Worm (Caenorhabditis elegans): ENCODE measurements around the gene Y55F3AM.13.
A peak's percentile ranks its signal among the peaks of the same experiment; 100 is the strongest.

Y55F3AM.13 gene

DNA sequence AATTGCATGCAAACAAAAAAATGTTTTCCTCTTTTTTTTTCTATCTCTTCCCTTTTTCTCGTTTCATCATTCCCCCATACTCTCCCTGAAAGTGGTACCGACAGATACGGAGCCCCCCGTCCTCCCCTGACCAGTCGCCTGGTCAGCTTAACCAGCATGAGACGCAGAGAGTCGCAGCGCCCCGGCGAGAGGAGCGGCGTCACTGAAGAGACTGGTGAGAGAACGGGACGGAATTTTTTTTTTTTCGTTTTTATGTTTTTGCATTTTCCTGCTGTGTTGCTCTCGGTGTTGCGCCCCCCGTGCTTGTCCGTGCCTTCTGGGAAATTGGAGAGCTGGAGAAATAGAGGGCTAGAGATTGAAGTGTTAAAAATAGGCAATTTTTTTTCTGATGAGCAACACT lies 14.3 kb upstream of the Y55F3AM.13 start:
- TF ChIP-seq mep-1 (tag; optimal IDR thresholded peaks at IDR 0.05), result no peak

DNA sequence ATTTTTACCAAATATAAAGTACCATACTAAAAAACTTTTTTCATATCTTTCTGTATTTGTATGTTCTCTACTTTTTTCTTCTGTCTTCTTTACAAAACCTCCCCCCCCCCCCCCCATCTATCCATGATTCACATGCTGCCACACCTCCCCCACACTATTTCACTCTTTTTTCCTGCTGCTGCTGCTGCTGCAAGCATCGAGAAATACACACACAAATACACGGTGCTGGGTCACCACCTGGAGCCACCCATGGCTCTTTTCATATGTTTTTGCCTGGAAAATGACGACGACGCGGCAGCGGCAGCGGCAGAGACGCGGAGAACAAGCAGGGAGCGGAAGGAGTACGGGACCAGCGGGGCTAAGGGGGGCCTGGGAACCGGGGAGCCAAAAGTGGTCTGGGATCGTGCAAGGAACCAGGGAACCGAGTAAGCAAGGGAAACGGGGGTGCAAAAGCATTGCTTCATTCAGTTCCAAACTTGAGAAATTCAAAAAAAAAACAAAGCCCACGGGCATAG lies 12.7 kb upstream of the Y55F3AM.13 start:
- TF ChIP-seq elt-3 (tag; optimal IDR thresholded peaks at IDR 0.05) (no peak), drap-1 (GFP tag; optimal IDR thresholded peaks at IDR 0.05) (no peak), cnd-1 (tag; optimal IDR thresholded peaks at IDR 0.05) (no peak), sem-2 (GFP tag; optimal IDR thresholded peaks at IDR 0.05) (no peak), lin-13 (tag; optimal IDR thresholded peaks at IDR 0.05) (no peak), unc-39 (tag; optimal IDR thresholded peaks at IDR 0.05) (no peak), M03D4.4 (tag; optimal IDR thresholded peaks at IDR 0.05) (no peak), lin-32 (GFP tag; optimal IDR thresholded peaks at IDR 0.05) (no peak), flh-1 (GFP tag; optimal IDR thresholded peaks at IDR 0.05) (no peak), ceh-43 (GFP tag; optimal IDR thresholded peaks at IDR 0.05) (no peak), nhr-76 (tag; optimal IDR thresholded peaks at IDR 0.05) (no peak), ztf-11 (tag; optimal IDR thresholded peaks at IDR 0.05) (no peak), nhr-12 (tag; optimal IDR thresholded peaks at IDR 0.05) (no peak)

DNA sequence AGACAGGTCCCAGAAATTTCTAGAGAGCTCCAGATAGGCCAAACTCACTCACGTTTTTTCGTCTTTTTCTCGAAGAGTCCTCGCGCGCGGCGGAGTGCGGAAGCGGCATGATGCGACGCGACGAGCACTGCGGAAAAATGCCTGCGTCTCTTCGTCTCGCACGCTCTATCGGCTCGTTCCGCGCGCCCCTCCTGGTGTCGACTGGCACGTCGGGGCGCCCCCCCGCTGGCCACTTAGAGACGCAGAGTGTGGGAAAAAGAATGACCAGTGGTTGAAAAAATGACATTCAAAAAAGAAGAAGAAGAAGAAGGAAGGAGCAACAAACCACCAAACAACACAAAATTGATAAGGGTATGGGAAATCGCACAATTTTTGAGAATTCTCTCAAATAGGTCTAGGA lies 11.3 kb upstream of the Y55F3AM.13 start, which contains the start of gene znf-782:
Gene znf-782 (minus strand): TSS at position 96 of the 400 bp plus-strand sequence.
- no peak for TF ChIP-seq unc-39 (tag; optimal IDR thresholded peaks at IDR 0.05)
- no peak for TF ChIP-seq sem-2 (GFP tag; optimal IDR thresholded peaks at IDR 0.05)
- no peak for TF ChIP-seq nhr-12 (tag; optimal IDR thresholded peaks at IDR 0.05)
- TF ChIP-seq pha-4 (tag; optimal IDR thresholded peaks at IDR 0.05), result peak; percentile 16
- peak; percentile 51 for TF ChIP-seq sptf-1 (tag; optimal IDR thresholded peaks at IDR 0.05)
- peak; percentile 31 for TF ChIP-seq M03D4.4 (tag; optimal IDR thresholded peaks at IDR 0.05)
- TF ChIP-seq nhr-237 (tag; optimal IDR thresholded peaks at IDR 0.05), result no peak
- TF ChIP-seq unc-120 (tag; optimal IDR thresholded peaks at IDR 0.05; ENCODE audit: poor library complexity, severe bottlenecking), result no peak
- no peak for TF ChIP-seq mep-1 (tag; optimal IDR thresholded peaks at IDR 0.05)
- no peak for TF ChIP-seq mls-2 (tag; optimal IDR thresholded peaks at IDR 0.05)

DNA sequence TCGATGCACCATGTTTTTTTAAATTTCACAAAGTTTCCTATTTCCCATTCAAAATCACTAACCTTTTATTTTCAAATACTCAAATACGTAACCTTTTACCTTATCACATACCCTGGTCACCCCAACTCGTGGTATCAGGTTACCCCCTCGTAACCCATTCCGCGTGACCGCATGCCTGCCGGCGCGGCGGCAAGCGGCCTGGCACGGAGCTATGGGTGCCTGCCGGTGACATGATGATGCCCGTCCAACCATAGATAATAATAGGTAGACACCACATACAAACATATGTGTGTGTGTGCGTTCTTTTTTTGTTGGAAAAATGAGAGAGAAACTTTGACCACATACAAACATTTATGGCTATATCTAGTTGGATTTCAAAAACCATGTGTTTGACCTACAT lies 9.5 kb upstream of the Y55F3AM.13 start:
- TF ChIP-seq blmp-1 (tag; optimal IDR thresholded peaks at IDR 0.05), result no peak
- TF ChIP-seq cnd-1 (tag; optimal IDR thresholded peaks at IDR 0.05), result no peak
- no peak for TF ChIP-seq drap-1 (GFP tag; optimal IDR thresholded peaks at IDR 0.05)
- TF ChIP-seq nhr-12 (tag; optimal IDR thresholded peaks at IDR 0.05), result no peak
- TF ChIP-seq mls-2 (tag; optimal IDR thresholded peaks at IDR 0.05), result no peak
- TF ChIP-seq hlh-1 (tag; optimal IDR thresholded peaks at IDR 0.05), result no peak
- TF ChIP-seq nhr-2 (tag; optimal IDR thresholded peaks at IDR 0.05), result no peak
- no peak for TF ChIP-seq mab-5 (tag; optimal IDR thresholded peaks at IDR 0.05)
- TF ChIP-seq flh-1 (GFP tag; optimal IDR thresholded peaks at IDR 0.05), result no peak
- no peak for TF ChIP-seq ces-1 (GFP tag; optimal IDR thresholded peaks at IDR 0.05)
- TF ChIP-seq mep-1 (tag; optimal IDR thresholded peaks at IDR 0.05), result no peak
- no peak for TF ChIP-seq pha-4 (tag; optimal IDR thresholded peaks at IDR 0.05)
- no peak for TF ChIP-seq zip-8 (tag; optimal IDR thresholded peaks at IDR 0.05)
- no peak for TF ChIP-seq unc-120 (tag; optimal IDR thresholded peaks at IDR 0.05; ENCODE audit: poor library complexity, severe bottlenecking)
- TF ChIP-seq bed-3 (GFP tag; optimal IDR thresholded peaks at IDR 0.05), result no peak
- no peak for TF ChIP-seq ceh-43 (GFP tag; optimal IDR thresholded peaks at IDR 0.05)
- TF ChIP-seq sem-2 (GFP tag; optimal IDR thresholded peaks at IDR 0.05), result no peak
- no peak for TF ChIP-seq ztf-11 (tag; optimal IDR thresholded peaks at IDR 0.05)
- no peak for TF ChIP-seq lin-13 (tag; optimal IDR thresholded peaks at IDR 0.05)
- TF ChIP-seq lin-32 (GFP tag; optimal IDR thresholded peaks at IDR 0.05), result no peak

DNA sequence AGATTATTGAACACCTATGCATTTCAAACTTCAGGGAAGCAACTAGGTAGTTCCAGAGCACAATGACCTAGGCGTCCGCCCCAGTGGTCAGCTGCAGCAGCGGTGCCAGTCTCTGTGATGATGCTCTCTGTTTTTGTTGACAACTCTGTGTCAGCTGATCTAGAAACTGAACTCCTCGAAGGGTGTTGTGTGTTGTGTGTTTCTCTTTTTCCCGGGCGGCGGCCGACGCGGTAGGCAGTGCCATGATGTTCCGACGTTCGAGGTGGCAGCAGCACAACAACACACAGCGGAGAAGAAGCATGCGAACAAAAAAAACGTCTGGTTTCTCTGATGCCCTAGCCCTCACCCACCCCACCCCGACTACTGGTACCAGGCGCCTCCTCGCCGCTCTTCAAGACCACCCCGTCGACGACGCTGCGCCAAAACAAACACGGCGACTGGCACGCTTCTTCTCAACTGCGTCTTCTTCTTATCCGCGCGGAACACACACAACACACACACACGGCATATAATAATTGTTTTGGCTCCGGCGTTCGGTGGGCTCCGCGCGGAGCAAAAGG lies 8.3 kb upstream of the Y55F3AM.13 start:
- no peak for TF ChIP-seq zip-8 (tag; optimal IDR thresholded peaks at IDR 0.05)
- TF ChIP-seq mab-5 (tag; optimal IDR thresholded peaks at IDR 0.05), result no peak
- TF ChIP-seq hlh-1 (tag; optimal IDR thresholded peaks at IDR 0.05), result no peak
- TF ChIP-seq blmp-1 (tag; optimal IDR thresholded peaks at IDR 0.05), result no peak
- TF ChIP-seq unc-39 (tag; optimal IDR thresholded peaks at IDR 0.05), result no peak
- no peak for TF ChIP-seq elt-3 (tag; optimal IDR thresholded peaks at IDR 0.05)
- no peak for TF ChIP-seq flh-1 (GFP tag; optimal IDR thresholded peaks at IDR 0.05)
- TF ChIP-seq ces-1 (GFP tag; optimal IDR thresholded peaks at IDR 0.05), result no peak
- no peak for TF ChIP-seq nhr-76 (tag; optimal IDR thresholded peaks at IDR 0.05)
- no peak for TF ChIP-seq lin-32 (GFP tag; optimal IDR thresholded peaks at IDR 0.05)
- no peak for TF ChIP-seq mep-1 (tag; optimal IDR thresholded peaks at IDR 0.05)
- TF ChIP-seq unc-62 (GFP tag; optimal IDR thresholded peaks at IDR 0.05), result no peak
- TF ChIP-seq nhr-28 (tag; optimal IDR thresholded peaks at IDR 0.05), result no peak

DNA sequence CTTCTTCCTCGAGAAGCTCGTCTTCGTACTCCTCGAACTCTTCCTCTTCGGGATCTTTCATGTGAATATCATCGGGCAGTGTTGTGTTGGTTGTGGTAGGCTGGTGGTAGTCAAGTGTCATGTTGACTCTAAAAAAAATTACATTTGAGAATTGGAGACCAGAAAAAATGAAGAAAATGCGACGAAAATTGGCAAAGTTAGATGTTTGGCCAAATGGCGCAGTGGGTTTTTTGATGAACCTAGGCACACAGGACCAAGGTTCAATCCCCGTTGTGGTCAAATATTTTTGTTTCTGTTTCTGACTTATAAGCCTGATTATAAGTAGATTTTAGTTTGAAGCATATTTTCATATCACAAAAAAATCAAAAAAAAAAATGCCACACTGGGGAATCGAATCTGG lies 6.9 kb upstream of the Y55F3AM.13 start:
- TF ChIP-seq lin-32 (GFP tag; optimal IDR thresholded peaks at IDR 0.05) (no peak), unc-62 (GFP tag; optimal IDR thresholded peaks at IDR 0.05) (no peak), sem-2 (GFP tag; optimal IDR thresholded peaks at IDR 0.05) (no peak), ham-2 (GFP tag; optimal IDR thresholded peaks at IDR 0.05) (no peak), tbx-8 (GFP tag; optimal IDR thresholded peaks at IDR 0.05) (no peak), bed-3 (GFP tag; optimal IDR thresholded peaks at IDR 0.05) (no peak), flh-1 (GFP tag; optimal IDR thresholded peaks at IDR 0.05) (no peak), sptf-1 (tag; optimal IDR thresholded peaks at IDR 0.05) (no peak)
